Worm (Caenorhabditis elegans): ENCODE data around the gene F59A7.5.

F59A7.5 gene

DNA sequence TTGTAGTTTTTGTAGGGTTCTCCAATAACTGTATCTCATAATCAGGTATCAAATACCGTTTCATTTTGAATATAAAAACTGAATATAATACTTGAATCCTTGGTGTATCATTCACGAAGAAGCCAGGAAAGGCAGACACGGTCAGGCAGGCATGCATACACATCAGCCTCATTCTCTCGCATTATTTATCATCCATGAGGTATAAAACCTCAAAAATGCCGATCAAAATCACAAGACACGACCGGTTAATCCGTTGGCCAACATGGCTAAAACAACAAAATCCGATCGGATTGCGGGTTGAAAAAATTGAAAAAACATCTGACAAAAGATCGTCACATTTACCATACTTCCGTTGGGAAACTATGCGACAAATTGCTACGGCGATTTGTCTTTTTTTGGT lies at the start of gene F59A7.5:
F59A7.5 (plus strand) TSS at position 301 of the 400 bp plus-strand sequence.
- TF ChIP-seq sem-2 (GFP tag; optimal IDR thresholded peaks at IDR 0.05): no peak
- TF ChIP-seq drap-1 (GFP tag; optimal IDR thresholded peaks at IDR 0.05): no peak
- TF ChIP-seq nhr-28 (tag; optimal IDR thresholded peaks at IDR 0.05): no peak
- TF ChIP-seq lsy-2 (tag; optimal IDR thresholded peaks at IDR 0.05): no peak
- no peak for TF ChIP-seq snpc-4 (tag; optimal IDR thresholded peaks at IDR 0.05)
- no peak for TF ChIP-seq sptf-1 (tag; optimal IDR thresholded peaks at IDR 0.05)
- no peak for TF ChIP-seq nhr-12 (tag; optimal IDR thresholded peaks at IDR 0.05)
- no peak for TF ChIP-seq flh-1 (GFP tag; optimal IDR thresholded peaks at IDR 0.05)
- TF ChIP-seq ceh-83 (GFP tag; optimal IDR thresholded peaks at IDR 0.05): no peak
- no peak for TF ChIP-seq mls-2 (tag; optimal IDR thresholded peaks at IDR 0.05)

- TF ChIP-seq lin-32 (GFP tag; optimal IDR thresholded peaks at IDR 0.05): no peak
Measured at ce11 chrV:1975049-1975448, 47.4 kb upstream of the F59A7.5 start, which contains the start of gene fbxa-201. TSS of gene fbxa-201 (plus strand) at chrV:1975349.

ce11 chrV:1978968-1979367 lies 43.5 kb upstream of the F59A7.5 start, which contains the start of gene T08B1.4:
TSS of gene T08B1.4 (plus strand) at chrV:1979268.
- TF ChIP-seq tbx-8 (GFP tag; optimal IDR thresholded peaks at IDR 0.05) (no peak), elt-3 (tag; optimal IDR thresholded peaks at IDR 0.05) (no peak), snpc-4 (tag; optimal IDR thresholded peaks at IDR 0.05) (no peak), mls-2 (tag; optimal IDR thresholded peaks at IDR 0.05) (no peak), hlh-1 (tag; optimal IDR thresholded peaks at IDR 0.05) (no peak), nhr-12 (tag; optimal IDR thresholded peaks at IDR 0.05) (no peak), M03D4.4 (tag; optimal IDR thresholded peaks at IDR 0.05) (no peak)

ce11 chrV:1986954-1987353 lies 35.5 kb upstream of the F59A7.5 start, which contains the start of gene T08B1.1:
TSS of gene T08B1.1 (minus strand) at chrV:1987045.
- TF ChIP-seq pha-4 (tag; optimal IDR thresholded peaks at IDR 0.05) (no peak), nhr-76 (tag; optimal IDR thresholded peaks at IDR 0.05) (no peak), lin-32 (GFP tag; optimal IDR thresholded peaks at IDR 0.05) (no peak), ztf-11 (tag; optimal IDR thresholded peaks at IDR 0.05) (no peak), unc-39 (tag; optimal IDR thresholded peaks at IDR 0.05) (no peak), ceh-83 (GFP tag; optimal IDR thresholded peaks at IDR 0.05) (no peak), snpc-4 (tag; optimal IDR thresholded peaks at IDR 0.05) (no peak), cnd-1 (tag; optimal IDR thresholded peaks at IDR 0.05) (no peak), ceh-43 (GFP tag; optimal IDR thresholded peaks at IDR 0.05) (no peak), unc-120 (tag; optimal IDR thresholded peaks at IDR 0.05; ENCODE audit: poor library complexity, severe bottlenecking) (no peak), nhr-237 (tag; optimal IDR thresholded peaks at IDR 0.05) (no peak), nhr-28 (tag; optimal IDR thresholded peaks at IDR 0.05) (no peak), lin-13 (tag; optimal IDR thresholded peaks at IDR 0.05) (no peak), sem-2 (GFP tag; optimal IDR thresholded peaks at IDR 0.05) (no peak), ham-2 (GFP tag; optimal IDR thresholded peaks at IDR 0.05) (no peak), ceh-39 (tag; optimal IDR thresholded peaks at IDR 0.05) (no peak), nhr-12 (tag; optimal IDR thresholded peaks at IDR 0.05) (no peak)

ce11 chrV:1989220-1989619 lies 33.3 kb upstream of the F59A7.5 start:
- TF ChIP-seq ceh-83 (GFP tag; optimal IDR thresholded peaks at IDR 0.05): no peak
- TF ChIP-seq elt-1 (tag; optimal IDR thresholded peaks at IDR 0.05; ENCODE audit: borderline replicate concordance, insufficient read depth): no peak
- no peak for TF ChIP-seq cnd-1 (tag; optimal IDR thresholded peaks at IDR 0.05)
- no peak for TF ChIP-seq mls-2 (tag; optimal IDR thresholded peaks at IDR 0.05)
- no peak for TF ChIP-seq ztf-11 (tag; optimal IDR thresholded peaks at IDR 0.05)
- no peak for TF ChIP-seq snpc-4 (tag; optimal IDR thresholded peaks at IDR 0.05)
- no peak for TF ChIP-seq sptf-1 (tag; optimal IDR thresholded peaks at IDR 0.05)
- TF ChIP-seq bed-3 (GFP tag; optimal IDR thresholded peaks at IDR 0.05): no peak
- no peak for TF ChIP-seq mep-1 (tag; optimal IDR thresholded peaks at IDR 0.05)
- TF ChIP-seq tbx-8 (GFP tag; optimal IDR thresholded peaks at IDR 0.05): no peak

ce11 chrV:1991381-1991780 lies 31.1 kb upstream of the F59A7.5 start:
- TF ChIP-seq unc-39 (tag; optimal IDR thresholded peaks at IDR 0.05): no peak
- TF ChIP-seq lin-32 (GFP tag; optimal IDR thresholded peaks at IDR 0.05): no peak
- TF ChIP-seq flh-1 (GFP tag; optimal IDR thresholded peaks at IDR 0.05): no peak
- TF ChIP-seq ceh-39 (tag; optimal IDR thresholded peaks at IDR 0.05): no peak
- no peak for TF ChIP-seq lsy-2 (tag; optimal IDR thresholded peaks at IDR 0.05)
- TF ChIP-seq mep-1 (tag; optimal IDR thresholded peaks at IDR 0.05): no peak
- TF ChIP-seq ces-1 (GFP tag; optimal IDR thresholded peaks at IDR 0.05): no peak
- TF ChIP-seq M03D4.4 (tag; optimal IDR thresholded peaks at IDR 0.05): no peak
- TF ChIP-seq hlh-1 (tag; optimal IDR thresholded peaks at IDR 0.05): no peak
- TF ChIP-seq ham-2 (GFP tag; optimal IDR thresholded peaks at IDR 0.05): no peak
- TF ChIP-seq mab-5 (tag; optimal IDR thresholded peaks at IDR 0.05): no peak
